Worm (Caenorhabditis elegans) whole organism, L1 larva: ENCODE data around the gene fkh-8.
A peak's percentile ranks its signal among the peaks of the same experiment; 100 is the strongest.

Experiments
- C04F5.9 ChIP-seq: sonication (generic microtip); optimal IDR thresholded peaks from 2 replicates; lab custom pipeline; 2016; ENCODE audit warnings: missing genetic modification characterization, missing compliant biosample characterization
- C16A3.4 ChIP-seq: fragments of 150-350 bp; optimal IDR thresholded peaks from 2 replicates; lab custom pipeline; 2014; ENCODE audit warnings: missing biosample characterization, missing genetic modification characterization
- C34B4.2 ChIP-seq: sonication (generic microtip); optimal IDR thresholded peaks from 2 replicates; lab custom pipeline; 2017; ENCODE audit warnings: mild to moderate bottlenecking, missing genetic modification characterization, missing compliant biosample characterization
- Y116A8C.19 ChIP-seq: sonication (generic microtip); optimal IDR thresholded peaks from 2 replicates; lab custom pipeline; 2016; ENCODE audit warnings: missing compliant biosample characterization, missing genetic modification characterization, borderline replicate concordance
- alr-1 ChIP-seq: fragments of 200-800 bp; sonication (Bioruptor generic); optimal IDR thresholded peaks from 2 replicates; lab custom pipeline; 2018; ENCODE audit warnings: borderline replicate concordance, mild to moderate bottlenecking, missing genetic modification characterization, missing compliant biosample characterization
- ama-1 ChIP-seq: fragments of 150-350 bp; optimal IDR thresholded peaks from 2 replicates; lab custom pipeline; 2014
- blmp-1 ChIP-seq: fragments of 150-350 bp; optimal IDR thresholded peaks from 2 replicates; lab custom pipeline; 2014; ENCODE audit warnings: missing biosample characterization, missing genetic modification characterization
- ceh-82 ChIP-seq, 3 experiments: fragments of 150-350 bp in 1 of 3; sonication (generic microtip) in 2 of 3; optimal IDR thresholded peaks; 2 replicates each; lab custom pipeline; 2014 to 2017; ENCODE audit warnings: missing biosample characterization in 3 of 3, missing genetic modification characterization in 3 of 3
- ceh-88 ChIP-seq: fragments of 200-800 bp; sonication (Bioruptor generic); IDR thresholded peaks from 2 replicates; pipeline ENCODE4 v1.3.6; 2022; ENCODE audit warnings: missing genetic modification characterization, missing compliant biosample characterization
- dsc-1 ChIP-seq: sonication (generic microtip); optimal IDR thresholded peaks from 2 replicates; lab custom pipeline; 2016; ENCODE audit warnings: mild to moderate bottlenecking, missing genetic modification characterization, missing compliant biosample characterization
- efl-1 ChIP-seq, 4 experiments: fragments of 150-350 bp; optimal IDR thresholded peaks in 3 of 4; peaks in 1 of 4; 1 replicate in 1 of 4; 2 replicates in 3 of 4; lab custom pipeline; 2014; ENCODE audit warnings: missing biosample characterization in 2 of 4, missing genetic modification characterization in 2 of 4, missing genetic modification reagents in 2 of 4
- efl-3 ChIP-seq: fragments of 200-800 bp; sonication (Bioruptor generic); optimal IDR thresholded peaks from 2 replicates; lab custom pipeline; 2018; ENCODE audit warnings: mild to moderate bottlenecking, missing genetic modification characterization, missing compliant biosample characterization
- egl-27 ChIP-seq, 2 experiments: fragments of 150-350 bp in 1 of 2; sonication (generic microtip); optimal IDR thresholded peaks; 3 replicates each; lab custom pipeline; 2017 to 2018; ENCODE audit warnings: missing biosample characterization in 2 of 2, missing genetic modification characterization in 2 of 2, missing genetic modification reagents in 2 of 2
- elt-3 ChIP-seq, 6 experiments: fragments of 150-350 bp in 1 of 6; sonication (generic microtip); optimal IDR thresholded peaks; 2 replicates each; lab custom pipeline; 2017 to 2018; ENCODE audit warnings: missing biosample characterization in 6 of 6, missing genetic modification characterization in 6 of 6, inconsistent platforms in 1 of 6
- ets-5 ChIP-seq: fragments of 200-800 bp; sonication (Bioruptor generic); IDR thresholded peaks from 2 replicates; pipeline ENCODE4 v1.3.6; 2022; ENCODE audit warnings: missing genetic modification characterization, missing compliant biosample characterization
- fkh-10 ChIP-seq: sonication (generic microtip); optimal IDR thresholded peaks from 2 replicates; lab custom pipeline; 2017; ENCODE audit warnings: missing biosample characterization, missing genetic modification reagents, missing genetic modification characterization
- fkh-4 ChIP-seq: sonication (generic microtip); optimal IDR thresholded peaks from 2 replicates; lab custom pipeline; 2016; ENCODE audit warnings: missing compliant biosample characterization, missing genetic modification characterization, borderline replicate concordance
- fos-1 ChIP-seq: fragments of 150-350 bp; optimal IDR thresholded peaks from 2 replicates; lab custom pipeline; 2014; ENCODE audit warnings: missing biosample characterization, missing genetic modification characterization
- grh-1 ChIP-seq: fragments of 200-800 bp; sonication (Bioruptor generic); IDR thresholded peaks from 2 replicates; pipeline ENCODE4 v1.3.6; 2022; ENCODE audit warnings: missing genetic modification reagents, missing genetic modification characterization, missing compliant biosample characterization
- hlh-4 ChIP-seq: sonication (generic microtip); optimal IDR thresholded peaks from 2 replicates; lab custom pipeline; 2016; ENCODE audit warnings: mild to moderate bottlenecking, missing genetic modification characterization, missing compliant biosample characterization
- hpl-2 ChIP-seq: fragments of 150-350 bp; optimal IDR thresholded peaks from 2 replicates; lab custom pipeline; 2014; ENCODE audit warnings: missing biosample characterization, missing genetic modification reagents, missing genetic modification characterization
- irx-1 ChIP-seq: sonication (generic microtip); optimal IDR thresholded peaks from 2 replicates; lab custom pipeline; 2016; ENCODE audit warnings: missing genetic modification characterization, missing compliant biosample characterization
- isw-1 ChIP-seq: fragments of 200-800 bp; sonication (Bioruptor generic); IDR thresholded peaks from 2 replicates; pipeline ENCODE4 v1.3.6; 2022; ENCODE audit warnings: missing genetic modification characterization, missing compliant biosample characterization
- jun-1 ChIP-seq: fragments of 150-350 bp; optimal IDR thresholded peaks from 2 replicates; lab custom pipeline; 2014; ENCODE audit warnings: missing biosample characterization, missing genetic modification reagents, missing genetic modification characterization
- lin-14 ChIP-seq: fragments of 200-800 bp; sonication (Bioruptor generic); optimal IDR thresholded peaks from 2 replicates; lab custom pipeline; 2018; ENCODE audit warnings: mild to moderate bottlenecking, missing genetic modification characterization, moderate library complexity, missing compliant biosample characterization
- lin-15B ChIP-seq: fragments of 150-350 bp; sonication (generic microtip); optimal IDR thresholded peaks from 3 replicates; lab custom pipeline; 2014; ENCODE audit warnings: missing biosample characterization, missing genetic modification characterization
- lin-35 ChIP-seq, 2 experiments: fragments of 150-350 bp; optimal IDR thresholded peaks; 2 replicates each; lab custom pipeline; 2014; ENCODE audit warnings: missing biosample characterization in 2 of 2, missing genetic modification characterization in 2 of 2, missing genetic modification reagents in 2 of 2
- lin-39 ChIP-seq: fragments of 150-350 bp; optimal IDR thresholded peaks from 2 replicates; lab custom pipeline; 2014; ENCODE audit warnings: missing biosample characterization, missing genetic modification reagents, missing genetic modification characterization
- lsy-2 ChIP-seq, 2 experiments: fragments of 150-350 bp; optimal IDR thresholded peaks; 2 replicates each; lab custom pipeline; 2014; ENCODE audit warnings: missing biosample characterization in 2 of 2, missing genetic modification characterization in 2 of 2
- mab-9 ChIP-seq: fragments of 200-800 bp; sonication (Bioruptor generic); IDR thresholded peaks from 2 replicates; pipeline ENCODE4 v1.3.6; 2022; ENCODE audit warnings: missing genetic modification reagents, missing genetic modification characterization, missing compliant biosample characterization
- mdl-1 ChIP-seq, 2 experiments: fragments of 150-350 bp; optimal IDR thresholded peaks; 2 replicates each; lab custom pipeline; 2014 to 2017; ENCODE audit warnings: missing biosample characterization in 2 of 2, missing genetic modification characterization in 2 of 2, inconsistent platforms in 1 of 2
- mep-1 ChIP-seq: fragments of 150-350 bp; optimal IDR thresholded peaks from 2 replicates; lab custom pipeline; 2014; ENCODE audit warnings: missing biosample characterization, missing genetic modification characterization
- nhr-11 ChIP-seq: fragments of 150-350 bp; optimal IDR thresholded peaks from 2 replicates; lab custom pipeline; 2014; ENCODE audit warnings: missing biosample characterization, missing genetic modification characterization
- nhr-12 ChIP-seq: sonication (generic microtip); optimal IDR thresholded peaks from 2 replicates; lab custom pipeline; 2017; ENCODE audit warnings: missing biosample characterization, missing genetic modification characterization
- nhr-19 ChIP-seq: fragments of 200-800 bp; sonication (Bioruptor generic); conservative IDR thresholded peaks from 2 replicates; pipeline ENCODE4 v1.3.6; 2022; ENCODE audit warnings: missing genetic modification characterization, missing compliant biosample characterization
- nhr-20 ChIP-seq: sonication (generic microtip); optimal IDR thresholded peaks from 2 replicates; lab custom pipeline; 2016; ENCODE audit warnings: mild to moderate bottlenecking, missing genetic modification characterization, missing compliant biosample characterization
- nhr-71 ChIP-seq: sonication (generic microtip); optimal IDR thresholded peaks from 2 replicates; lab custom pipeline; 2016; ENCODE audit warnings: mild to moderate bottlenecking, missing genetic modification characterization, moderate library complexity, missing compliant biosample characterization
- nhr-77 ChIP-seq: fragments of 150-350 bp; optimal IDR thresholded peaks from 2 replicates; lab custom pipeline; 2014; ENCODE audit warnings: missing biosample characterization, missing genetic modification characterization
- nhr-84 ChIP-seq: sonication (generic microtip); optimal IDR thresholded peaks from 2 replicates; lab custom pipeline; 2017; ENCODE audit warnings: missing biosample characterization, missing genetic modification characterization
- nhr-85 ChIP-seq: sonication (generic microtip); peaks from one replicate; lab custom pipeline; 2016; ENCODE audit warnings: missing genetic modification characterization, inconsistent platforms, missing compliant biosample characterization
- nhr-90 ChIP-seq: sonication (generic microtip); optimal IDR thresholded peaks from 2 replicates; lab custom pipeline; 2016; ENCODE audit warnings: mild to moderate bottlenecking, missing genetic modification characterization, missing compliant biosample characterization; ENCODE audit not compliant: poor library complexity
- pqm-1 ChIP-seq: sonication (generic microtip); optimal IDR thresholded peaks from 3 replicates; lab custom pipeline; 2017; ENCODE audit warnings: missing biosample characterization, missing genetic modification characterization
- rnt-1 ChIP-seq: sonication (generic microtip); optimal IDR thresholded peaks from 2 replicates; lab custom pipeline; 2016; ENCODE audit warnings: mild to moderate bottlenecking, missing genetic modification characterization, moderate library complexity, missing compliant biosample characterization
- skn-1 ChIP-seq: fragments of 150-350 bp; optimal IDR thresholded peaks from 2 replicates; lab custom pipeline; 2014; ENCODE audit warnings: missing biosample characterization, missing genetic modification characterization
- snpc-4 ChIP-seq: fragments of 150-350 bp; optimal IDR thresholded peaks from 2 replicates; lab custom pipeline; 2014; ENCODE audit warnings: missing biosample characterization, missing genetic modification characterization
- snu-23 ChIP-seq: sonication (generic microtip); optimal IDR thresholded peaks from 2 replicates; lab custom pipeline; 2016; ENCODE audit warnings: missing genetic modification characterization, missing compliant biosample characterization
- sup-37 ChIP-seq: fragments of 200-800 bp; sonication (Bioruptor generic); optimal IDR thresholded peaks from 2 replicates; lab custom pipeline; 2018; ENCODE audit warnings: mild to moderate bottlenecking, missing genetic modification characterization, missing compliant biosample characterization
- tbx-2 ChIP-seq: sonication (generic microtip); optimal IDR thresholded peaks from 2 replicates; lab custom pipeline; 2016; ENCODE audit warnings: missing genetic modification characterization, missing compliant biosample characterization
- tlp-1 ChIP-seq: fragments of 150-350 bp; optimal IDR thresholded peaks from 2 replicates; lab custom pipeline; 2014; ENCODE audit warnings: missing biosample characterization, missing genetic modification characterization
- unc-130 ChIP-seq: fragments of 150-350 bp; optimal IDR thresholded peaks from 2 replicates; lab custom pipeline; 2017; ENCODE audit warnings: missing biosample characterization, missing genetic modification characterization, inconsistent platforms
- xbp-1 ChIP-seq: sonication (generic microtip); optimal IDR thresholded peaks from 2 replicates; lab custom pipeline; 2016; ENCODE audit warnings: missing genetic modification characterization, missing compliant biosample characterization
- zip-4 ChIP-seq: fragments of 200-800 bp; sonication (Bioruptor generic); optimal IDR thresholded peaks from 2 replicates; lab custom pipeline; 2018; ENCODE audit warnings: mild to moderate bottlenecking, missing genetic modification characterization, moderate library complexity, missing compliant biosample characterization
- ztf-11 ChIP-seq, 2 experiments: sonication (generic microtip); optimal IDR thresholded peaks; 2 replicates each; lab custom pipeline; 2016 to 2017; ENCODE audit warnings: missing genetic modification characterization in 2 of 2, missing biosample characterization in 1 of 2, missing compliant biosample characterization in 1 of 2
- ztf-4 ChIP-seq: fragments of 150-350 bp; optimal IDR thresholded peaks from 2 replicates; lab custom pipeline; 2014; ENCODE audit warnings: missing biosample characterization, missing genetic modification characterization

Gene fkh-8

DNA sequence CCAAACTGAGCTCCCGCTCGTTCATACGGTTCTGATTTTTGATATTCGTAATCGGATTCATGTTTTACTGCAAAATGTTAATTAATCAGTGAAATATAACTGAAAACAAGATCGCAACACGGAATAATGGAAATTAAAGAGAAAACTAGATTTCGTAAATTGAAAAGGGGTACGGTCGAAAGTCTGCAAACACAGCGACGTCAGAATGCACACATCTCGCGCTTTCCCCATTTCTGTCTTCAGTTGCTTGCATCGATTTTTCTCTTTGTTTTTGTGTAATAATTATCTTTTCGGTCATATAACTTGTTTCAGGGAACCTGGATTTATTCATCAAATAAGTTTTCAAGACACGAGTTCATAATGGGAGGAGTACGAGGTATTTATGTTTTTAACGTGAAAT, 5.7 kb upstream of the fkh-8 start, which contains the start of the genes rbmx-2 and C30B5.2:
Gene rbmx-2 (minus strand): TSS at position 74 of the 400 bp plus-strand sequence.
Gene C30B5.2 (plus strand): TSS at position 306 of the 400 bp plus-strand sequence.
- no peak for TF ChIP-seq nhr-85 (tag; lab: Kevin White, UChicago)
- peak; percentile 37 to 69 for TF ChIP-seq lin-35 (GFP tag; optimal IDR thresholded peaks at IDR 0.05; lab: Kevin White, UChicago)
- TF ChIP-seq snu-23 (GFP tag; lab: Kevin White, UChicago), result no peak
- TF ChIP-seq ceh-82 (tag; optimal IDR thresholded peaks at IDR 0.05; lab: Kevin White, UChicago), result peak in 2 of 3 experiments; percentile 31 to 36
- TF ChIP-seq sup-37 (GFP tag; lab: Kevin White, UChicago), result no peak
- TF ChIP-seq nhr-77 (tag; lab: Kevin White, UChicago), result no peak
- no peak for TF ChIP-seq isw-1 (GFP tag; lab: Robert Waterston, UW)
- no peak for TF ChIP-seq fkh-4 (tag; lab: Kevin White, UChicago)
- TF ChIP-seq ceh-88, result no peak
- peak; percentile 42 for TF ChIP-seq tbx-2 (tag; lab: Kevin White, UChicago)
- peak; percentile 1 for TF ChIP-seq irx-1
- peak; percentile 51 for TF ChIP-seq blmp-1 (tag; lab: Kevin White, UChicago)
- TF ChIP-seq xbp-1 (tag; lab: Kevin White, UChicago), result peak; percentile 37
- no peak for TF ChIP-seq hlh-4
- peak; percentile 83 to 94 for TF ChIP-seq lsy-2 (tag; optimal IDR thresholded peaks at IDR 0.05; lab: Kevin White, UChicago)
- peak; percentile 65 to 68 for TF ChIP-seq efl-1 (optimal IDR thresholded peaks at IDR 0.05; lab: Kevin White, UChicago)
- TF ChIP-seq efl-1 (GFP tag; optimal IDR thresholded peaks at IDR 0.05 in 1 of 2; lab: Kevin White, UChicago), result peak; percentile 66 to 95
- TF ChIP-seq nhr-90 (tag; lab: Kevin White, UChicago), result no peak
- TF ChIP-seq grh-1 (GFP tag; lab: Robert Waterston, UW), result no peak
- TF ChIP-seq mdl-1 (tag; optimal IDR thresholded peaks at IDR 0.05; lab: Kevin White, UChicago), result no peak
- no peak for TF ChIP-seq nhr-12
- no peak for TF ChIP-seq C04F5.9 (tag; lab: Kevin White, UChicago)
- no peak for TF ChIP-seq nhr-19 (GFP tag; lab: Robert Waterston, UW)
- peak; percentile 58 for TF ChIP-seq nhr-71 (tag; lab: Kevin White, UChicago)
- no peak for TF ChIP-seq lin-14
- no peak for TF ChIP-seq egl-27 (tag; optimal IDR thresholded peaks at IDR 0.05; lab: Kevin White, UChicago)
- no peak for TF ChIP-seq tlp-1 (tag; lab: Kevin White, UChicago)
- TF ChIP-seq jun-1 (tag; lab: Kevin White, UChicago), result no peak
- TF ChIP-seq nhr-11 (tag; lab: Kevin White, UChicago), result no peak
- no peak for TF ChIP-seq fos-1
- no peak for TF ChIP-seq ets-5 (GFP tag; lab: Robert Waterston, UW)
- TF ChIP-seq nhr-84 (tag; lab: Kevin White, UChicago), result no peak
- peak; percentile 42 for TF ChIP-seq rnt-1 (tag; lab: Kevin White, UChicago)
- no peak for TF ChIP-seq Y116A8C.19 (tag; lab: Kevin White, UChicago)
- TF ChIP-seq ztf-11 (tag; optimal IDR thresholded peaks at IDR 0.05; lab: Kevin White, UChicago), result no peak
- TF ChIP-seq nhr-20 (tag; lab: Kevin White, UChicago), result peak; percentile 41
- no peak for TF ChIP-seq snpc-4 (tag; lab: Kevin White, UChicago)
- no peak for TF ChIP-seq dsc-1 (tag; lab: Kevin White, UChicago)
- TF ChIP-seq mab-9 (GFP tag; lab: Robert Waterston, UW), result no peak
- TF ChIP-seq lin-15B (tag; lab: Kevin White, UChicago), result no peak
- TF ChIP-seq lin-39 (tag; lab: Kevin White, UChicago), result no peak
- no peak for TF ChIP-seq hpl-2 (GFP tag; lab: Kevin White, UChicago)
- TF ChIP-seq efl-3 (GFP tag; lab: Kevin White, UChicago), result no peak
- no peak for TF ChIP-seq pqm-1
- TF ChIP-seq elt-3 (tag; optimal IDR thresholded peaks at IDR 0.05; lab: Kevin White, UChicago), result peak in 1 of 6 experiments; percentile 37
- no peak for TF ChIP-seq alr-1 (tag; lab: Kevin White, UChicago)
- TF ChIP-seq ama-1 (lab: Kevin White, UChicago), result no peak
- no peak for TF ChIP-seq ztf-4
- TF ChIP-seq C16A3.4 (tag; lab: Kevin White, UChicago), result peak; percentile 41
- TF ChIP-seq mep-1 (tag; lab: Kevin White, UChicago), result peak; percentile 74
- TF ChIP-seq fkh-10 (GFP tag; lab: Kevin White, UChicago), result no peak
- peak; percentile 13 for TF ChIP-seq skn-1 (tag; lab: Kevin White, UChicago)
- TF ChIP-seq unc-130, result peak; percentile 19
- TF ChIP-seq zip-4, result no peak
- TF ChIP-seq C34B4.2, result no peak
